Fruit fly (Drosophila melanogaster): Measurements from ENCODE around the gene rho.

The rho gene

DNA sequence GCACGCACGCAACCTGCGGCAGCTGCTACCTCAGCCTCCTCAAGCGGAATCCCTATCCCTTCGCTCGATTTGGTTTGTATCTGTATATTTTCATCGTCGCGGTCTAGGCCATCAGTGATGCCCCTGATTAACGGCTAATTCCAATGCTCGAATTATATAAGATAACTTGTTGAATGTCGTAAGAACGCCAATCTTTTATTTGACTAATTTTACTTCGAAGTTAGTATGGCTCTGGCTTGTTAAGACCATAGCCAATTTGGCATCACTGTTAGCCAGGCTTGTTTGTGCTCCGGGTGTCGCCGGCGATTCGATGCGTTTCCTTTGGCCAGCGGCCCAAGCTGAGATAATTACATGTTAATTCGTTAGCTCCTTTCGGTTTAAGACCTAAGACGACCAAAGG is 49.6 kb upstream of the rho start (continued):
- TF ChIP-seq otp (GFP tag; IDR thresholded peaks at IDR 0.05): peak; percentile 82
- peak; percentile 90 for TF ChIP-seq sens (GFP tag)
- TF ChIP-seq kay (GFP tag; optimal IDR thresholded peaks at IDR 0.05): no peak
- no peak for TF ChIP-seq CG5953 (GFP tag; IDR thresholded peaks at IDR 0.05)
- TF ChIP-seq abd-A (tag; optimal IDR thresholded peaks at IDR 0.05): no peak
- no peak for TF ChIP-seq CG8944 (GFP tag; optimal IDR thresholded peaks at IDR 0.05)
- TF ChIP-seq mirr (GFP tag; optimal IDR thresholded peaks at IDR 0.05): no peak
- no peak for TF ChIP-seq pfk (GFP tag; optimal IDR thresholded peaks at IDR 0.05)
- TF ChIP-seq bcd (GFP tag; optimal IDR thresholded peaks at IDR 0.05): no peak
- no peak for TF ChIP-seq slou (GFP tag; optimal IDR thresholded peaks at IDR 0.05)
- TF ChIP-seq danr (GFP tag; IDR thresholded peaks at IDR 0.05): no peak
- TF ChIP-seq sug (tag; optimal IDR thresholded peaks at IDR 0.05): no peak
- peak; percentile 63 for TF ChIP-seq CG16815 (GFP tag; optimal IDR thresholded peaks at IDR 0.05)
- TF ChIP-seq eve (GFP tag; optimal IDR thresholded peaks at IDR 0.05): peak in 1 of 2 experiments; percentile 81
- no peak for TF ChIP-seq zen2 (GFP tag; IDR thresholded peaks at IDR 0.05; ENCODE audit: partially characterized antibody)
- no peak for TF ChIP-seq hbn (GFP tag; IDR thresholded peaks at IDR 0.05; ENCODE audit: partially characterized antibody)
- TF ChIP-seq chm (GFP tag; IDR thresholded peaks at IDR 0.05): no peak
- TF ChIP-seq H2.0 (GFP tag; IDR thresholded peaks at IDR 0.05): peak; percentile 51
- TF ChIP-seq CG30020 (tag; optimal IDR thresholded peaks at IDR 0.05): no peak
- no peak for TF ChIP-seq CG9437 (GFP tag; optimal IDR thresholded peaks at IDR 0.05)
- peak; percentile 71 for TF ChIP-seq sim (GFP tag; IDR thresholded peaks at IDR 0.05)
- 0 out of 2 replicates have a peak, but pooled peaks have one; percentile 18 for TF ChIP-seq gsb (GFP tag; IDR thresholded peaks at IDR 0.05)
- peak; percentile 79 for TF ChIP-seq CG2712 (tag; optimal IDR thresholded peaks at IDR 0.05)
- no peak for TF ChIP-seq CG2116 (GFP tag; optimal IDR thresholded peaks at IDR 0.05)
- TF ChIP-seq CG12104 (GFP tag; optimal IDR thresholded peaks at IDR 0.05): no peak
- TF ChIP-seq lab (GFP tag; optimal IDR thresholded peaks at IDR 0.05): no peak
- TF ChIP-seq dpn (GFP tag; optimal IDR thresholded peaks at IDR 0.05): peak; percentile 8 to 42
- no peak for TF ChIP-seq salm (tag; optimal IDR thresholded peaks at IDR 0.05)
- no peak for TF ChIP-seq shn (GFP tag; optimal IDR thresholded peaks at IDR 0.05)
- TF ChIP-seq CG6254 (GFP tag; optimal IDR thresholded peaks at IDR 0.05): peak; percentile 53
- TF ChIP-seq bsh (GFP tag; optimal IDR thresholded peaks at IDR 0.05): peak in 1 of 2 experiments; percentile 59
- TF ChIP-seq dmrt99B (tag; optimal IDR thresholded peaks at IDR 0.05): peak; percentile 27
- TF ChIP-seq CG5180 (GFP tag; optimal IDR thresholded peaks at IDR 0.05): no peak
- TF ChIP-seq CG1529 (GFP tag; optimal IDR thresholded peaks at IDR 0.05): no peak
- no peak for TF ChIP-seq CG11093 (GFP tag; IDR thresholded peaks at IDR 0.05)
- TF ChIP-seq B-H2 (GFP tag; optimal IDR thresholded peaks at IDR 0.05): no peak
- TF ChIP-seq CG6791 (GFP tag; IDR thresholded peaks at IDR 0.05; ENCODE audit: partially characterized antibody): no peak
- no peak for TF ChIP-seq bowl (GFP tag; IDR thresholded peaks at IDR 0.05)
- TF ChIP-seq seq (GFP tag; IDR thresholded peaks at IDR 0.05): 0 out of 2 replicates have a peak, but pooled peaks have one; percentile 38
- no peak for TF ChIP-seq Sox100B (GFP tag; optimal IDR thresholded peaks at IDR 0.05)
- no peak for TF ChIP-seq B-H1 (GFP tag; IDR thresholded peaks at IDR 0.05)
- TF ChIP-seq prd (optimal IDR thresholded peaks at IDR 0.05): no peak
- peak; percentile 92 for TF ChIP-seq prd (GFP tag; IDR thresholded peaks at IDR 0.05)
- no peak for TF ChIP-seq bbx (GFP tag; IDR thresholded peaks at IDR 0.05; ENCODE audit: partially characterized antibody)
- no peak for TF ChIP-seq jing (GFP tag; optimal IDR thresholded peaks at IDR 0.05)
- TF ChIP-seq pita (GFP tag; optimal IDR thresholded peaks at IDR 0.05): no peak
- peak; percentile 25 for TF ChIP-seq Six4 (GFP tag; optimal IDR thresholded peaks at IDR 0.05)
- TF ChIP-seq YL-1 (GFP tag; optimal IDR thresholded peaks at IDR 0.05): no peak
- no peak for TF ChIP-seq CG10321 (GFP tag; IDR thresholded peaks at IDR 0.05)
- TF ChIP-seq ttk (GFP tag; IDR thresholded peaks at IDR 0.05): peak; percentile 54
- TF ChIP-seq Hsf (GFP tag; optimal IDR thresholded peaks at IDR 0.05): peak; percentile 53
- no peak for TF ChIP-seq CG17912 (GFP tag; optimal IDR thresholded peaks at IDR 0.05)
